Fruit fly (Drosophila melanogaster) whole organism, wandering third instar larva: ENCODE measurements around the gene feo.
A peak's percentile ranks its signal among the peaks of the same experiment; 100 is the strongest.

Source experiments
- Abd-B ChIP-seq: fragments of >200 bp; optimal IDR thresholded peaks from 2 replicates; lab custom pipeline; 2017; ENCODE audit warnings: missing biosample characterization, missing genetic modification characterization
- CG32264 ChIP-seq: fragments of 200-800 bp; sonication (Bioruptor generic); optimal IDR thresholded peaks from 2 replicates; lab custom pipeline; 2016; ENCODE audit warnings: missing biosample characterization, missing genetic modification characterization
- CG9705 ChIP-seq: fragments of 200-800 bp; sonication (Bioruptor generic); optimal IDR thresholded peaks from 2 replicates; lab custom pipeline; 2018; ENCODE audit warnings: missing biosample characterization, mild to moderate bottlenecking, missing genetic modification characterization
- CrebA ChIP-seq: fragments of 200-800 bp; sonication (Bioruptor generic); optimal IDR thresholded peaks from 2 replicates; lab custom pipeline; 2016; ENCODE audit warnings: missing biosample characterization, mild to moderate bottlenecking, missing genetic modification characterization, borderline replicate concordance
- Dfd ChIP-seq: fragments of >200 bp; optimal IDR thresholded peaks from 2 replicates; lab custom pipeline; 2017; ENCODE audit warnings: missing biosample characterization, missing genetic modification characterization
- Dif ChIP-seq: fragments of 200-275, 200-300 bp; sonication (Bioruptor generic); optimal IDR thresholded peaks from 2 replicates; lab custom pipeline; 2018; ENCODE audit warnings: missing biosample characterization, missing genetic modification characterization; ENCODE audit not compliant: partially characterized antibody
- GATAd ChIP-seq: sonication (Bioruptor generic); optimal IDR thresholded peaks from 2 replicates; lab custom pipeline; 2016; ENCODE audit warnings: missing biosample characterization, missing genetic modification characterization
- HLH106 ChIP-seq: fragments of 200-800 bp; optimal IDR thresholded peaks from 3 replicates; lab custom pipeline; 2019; ENCODE audit warnings: missing biosample characterization, mild to moderate bottlenecking, missing genetic modification characterization, moderate library complexity
- Hnf4 ChIP-seq: fragments of 200-800 bp; sonication (Bioruptor generic); optimal IDR thresholded peaks from 2 replicates; lab custom pipeline; 2016; ENCODE audit warnings: missing biosample characterization, mild to moderate bottlenecking, missing genetic modification characterization
- Hr83 ChIP-seq: fragments of 200-300 bp; sonication (Bioruptor generic); optimal IDR thresholded peaks from 2 replicates; lab custom pipeline; 2016; ENCODE audit warnings: missing biosample characterization, mild to moderate bottlenecking, missing genetic modification characterization, moderate library complexity; ENCODE audit not compliant: poor library complexity, severe bottlenecking
- Jra ChIP-seq: sonication (Bioruptor generic); optimal IDR thresholded peaks from 2 replicates; lab custom pipeline; 2016; ENCODE audit warnings: missing biosample characterization, missing genetic modification characterization
- Mio ChIP-seq: sonication (Bioruptor generic); optimal IDR thresholded peaks from 2 replicates; lab custom pipeline; 2016; ENCODE audit warnings: missing biosample characterization, missing genetic modification characterization
- Myc ChIP-seq: fragments of >200 bp; optimal IDR thresholded peaks from 2 replicates; lab custom pipeline; 2017
- N ChIP-seq: fragments of >200 bp; optimal IDR thresholded peaks from 2 replicates; lab custom pipeline; 2018; ENCODE audit warnings: missing biosample characterization, missing external identifiers, missing genetic modification characterization
- OdsH ChIP-seq: fragments of 200-800 bp; sonication (Bioruptor generic); optimal IDR thresholded peaks from 2 replicates; lab custom pipeline; 2016; ENCODE audit warnings: missing biosample characterization, mild to moderate bottlenecking, missing genetic modification characterization
- Rel ChIP-seq, 2 experiments: fragments of 200-800 bp; sonication (Bioruptor generic) in 1 of 2; optimal IDR thresholded peaks; 2 replicates in 1 of 2; 3 replicates in 1 of 2; lab custom pipeline; 2016 to 2019; ENCODE audit warnings: mild to moderate bottlenecking in 2 of 2, missing biosample characterization in 2 of 2, missing genetic modification characterization in 2 of 2, moderate library complexity in 1 of 2
- Sp1 ChIP-seq: fragments of 200-800 bp; sonication (Bioruptor generic); optimal IDR thresholded peaks from 3 replicates; lab custom pipeline; 2019; ENCODE audit warnings: missing biosample characterization, mild to moderate bottlenecking, missing genetic modification characterization, moderate library complexity
- Vsx2 ChIP-seq: fragments of 200-300, 225-300 bp; sonication (Bioruptor generic); optimal IDR thresholded peaks from 2 replicates; lab custom pipeline; 2018; ENCODE audit warnings: missing biosample characterization, missing genetic modification characterization; ENCODE audit not compliant: partially characterized antibody
- brk ChIP-seq: fragments of 200-800 bp; sonication (Bioruptor generic); optimal IDR thresholded peaks from 2 replicates; lab custom pipeline; 2016; ENCODE audit warnings: missing biosample characterization, mild to moderate bottlenecking, missing genetic modification characterization
- dl ChIP-seq, 2 experiments: fragments of 175-275, 200-275 bp in 1 of 2; fragments of 200-275 bp in 1 of 2; sonication (Bioruptor generic); optimal IDR thresholded peaks; lab custom pipeline; 2018; ENCODE audit warnings: mild to moderate bottlenecking in 2 of 2, missing biosample characterization in 2 of 2, missing genetic modification characterization in 2 of 2, moderate library complexity in 2 of 2; ENCODE audit not compliant: partially characterized antibody in 2 of 2, insufficient read depth in 1 of 2
- dmrt93B ChIP-seq: fragments of 200-800 bp; sonication (Bioruptor generic); optimal IDR thresholded peaks from 2 replicates; lab custom pipeline; 2018; ENCODE audit warnings: missing biosample characterization, mild to moderate bottlenecking, missing genetic modification characterization
- dsf ChIP-seq: sonication (Bioruptor generic); optimal IDR thresholded peaks from 2 replicates; lab custom pipeline; 2016; ENCODE audit warnings: missing biosample characterization, missing genetic modification characterization, borderline replicate concordance
- ey ChIP-seq: fragments of 200-800 bp; sonication (Bioruptor generic); optimal IDR thresholded peaks from 2 replicates; lab custom pipeline; 2016; ENCODE audit warnings: missing biosample characterization, missing genetic modification characterization
- foxo ChIP-seq, 2 experiments: fragments of 200-800 bp; sonication (Bioruptor generic); optimal IDR thresholded peaks; 2 replicates in 1 of 2; 3 replicates in 1 of 2; lab custom pipeline; 2016 to 2017; ENCODE audit warnings: missing biosample characterization in 2 of 2, missing genetic modification characterization in 2 of 2
- fru ChIP-seq: fragments of 200-800 bp; sonication (Bioruptor generic); optimal IDR thresholded peaks from 3 replicates; lab custom pipeline; 2016; ENCODE audit warnings: missing biosample characterization, mild to moderate bottlenecking, missing genetic modification characterization
- h ChIP-seq: fragments of 200-800 bp; sonication (Bioruptor generic); optimal IDR thresholded peaks from 3 replicates; lab custom pipeline; 2016; ENCODE audit warnings: missing biosample characterization, mild to moderate bottlenecking, missing genetic modification characterization
- lola ChIP-seq: fragments of >200 bp; optimal IDR thresholded peaks from 2 replicates; lab custom pipeline; 2017; ENCODE audit warnings: missing biosample characterization, missing genetic modification characterization
- pan ChIP-seq: fragments of >200 bp; optimal IDR thresholded peaks from 2 replicates; lab custom pipeline; 2017
- psq ChIP-seq: fragments of 200-800 bp; sonication (Bioruptor generic); optimal IDR thresholded peaks from 3 replicates; lab custom pipeline; 2017; ENCODE audit warnings: missing biosample characterization, mild to moderate bottlenecking, missing genetic modification characterization, moderate library complexity
- rgr ChIP-seq: fragments of 200-800 bp; sonication (Bioruptor generic); optimal IDR thresholded peaks from 3 replicates; lab custom pipeline; 2016; ENCODE audit warnings: missing biosample characterization, mild to moderate bottlenecking, missing genetic modification characterization
- sage ChIP-seq: fragments of 200-800 bp; sonication (Bioruptor generic); optimal IDR thresholded peaks from 2 replicates; lab custom pipeline; 2016; ENCODE audit warnings: missing biosample characterization, mild to moderate bottlenecking, missing genetic modification characterization
- sv ChIP-seq: fragments of 200-800 bp; sonication (Bioruptor generic); optimal IDR thresholded peaks from 3 replicates; lab custom pipeline; 2016; ENCODE audit warnings: missing biosample characterization, missing genetic modification characterization
- tai ChIP-seq: sonication (Bioruptor generic); optimal IDR thresholded peaks from 2 replicates; lab custom pipeline; 2016; ENCODE audit warnings: missing biosample characterization, missing genetic modification characterization
- usp ChIP-seq: fragments of >200 bp; optimal IDR thresholded peaks from 2 replicates; lab custom pipeline; 2017; ENCODE audit warnings: missing biosample characterization, missing genetic modification characterization
- woc ChIP-seq: sonication (Bioruptor generic); optimal IDR thresholded peaks from 2 replicates; lab custom pipeline; 2016; ENCODE audit warnings: missing biosample characterization, mild to moderate bottlenecking, missing genetic modification characterization

Gene feo

dm6 chrX:10848565-10848964, 6.1 kb downstream of the feo start, which contains the start of gene CG2202:
Gene CG2202 (plus strand): TSS chrX:10848757.
- peak; percentile 11 for TF ChIP-seq rgr (GFP tag; lab: Kevin White, UChicago)
- TF ChIP-seq Myc (lab: Kevin White, UChicago), result no peak

- no peak for TF ChIP-seq dl (GFP tag; optimal IDR thresholded peaks at IDR 0.05; lab: Kevin White, UChicago; ENCODE audit: insufficient read depth in 1 of 2, partially characterized antibody in 2 of 2)
- no peak for TF ChIP-seq woc (GFP tag; lab: Kevin White, UChicago)
- TF ChIP-seq, all 38 proteins: peak for 0
These were observed 7.2 kb downstream of the feo start for dm6 chrX:10847447-10847846.

- TF ChIP-seq brk (GFP tag; lab: Kevin White, UChicago), result no peak
- TF ChIP-seq ey (GFP tag; lab: Kevin White, UChicago), result no peak
These were observed 7.4 kb downstream of the feo start, which contains the start of gene Pgls for dm6 chrX:10847436-10847446. Gene Pgls (plus strand): TSS chrX:10847438.

dm6 chrX:10846972-10847435, 7.7 kb downstream of the feo start, which contains the start of gene sbr:
Gene sbr (minus strand): TSS chrX:10847092.
- TF ChIP-seq dmrt93B (GFP tag; lab: Kevin White, UChicago) (no peak), psq (peak; percentile 8), sv (GFP tag; lab: Kevin White, UChicago) (no peak), HLH106 (peak; percentile 57), Vsx2 (GFP tag; lab: Kevin White, UChicago) (no peak), Abd-B (no peak), Rel (GFP tag; optimal IDR thresholded peaks at IDR 0.05; lab: Kevin White, UChicago) (no peak), Rel (tag; optimal IDR thresholded peaks at IDR 0.05; lab: Kevin White, UChicago) (no peak), rgr (GFP tag; lab: Kevin White, UChicago) (peak; percentile 51), ey (GFP tag; lab: Kevin White, UChicago) (peak; percentile 11), fru (peak; percentile 28), tai (GFP tag; lab: Kevin White, UChicago) (no peak), foxo (GFP tag; optimal IDR thresholded peaks at IDR 0.05; lab: Kevin White, UChicago) (peak in 1 of 2 experiments; percentile 31), Sp1 (GFP tag; lab: Kevin White, UChicago) (peak; percentile 18), Hr83 (GFP tag; lab: Kevin White, UChicago) (no peak), Hnf4 (no peak), CrebA (GFP tag; lab: Kevin White, UChicago) (no peak), Dfd (GFP tag; lab: Kevin White, UChicago) (no peak), woc (GFP tag; lab: Kevin White, UChicago) (peak; percentile 71), OdsH (GFP tag; lab: Kevin White, UChicago) (no peak), Myc (lab: Kevin White, UChicago) (peak; percentile 76), usp (GFP tag; lab: Kevin White, UChicago) (no peak), CG9705 (GFP tag; lab: Kevin White, UChicago) (no peak), dl (GFP tag; optimal IDR thresholded peaks at IDR 0.05; lab: Kevin White, UChicago; ENCODE audit: insufficient read depth in 1 of 2, partially characterized antibody in 2 of 2) (no peak), pan (lab: Kevin White, UChicago) (no peak), sage (GFP tag; lab: Kevin White, UChicago) (no peak), N (GFP tag; lab: Kevin White, UChicago) (no peak), CG32264 (GFP tag; lab: Kevin White, UChicago) (no peak), h (GFP tag; lab: Kevin White, UChicago) (peak; percentile 53), Dif (GFP tag; lab: Kevin White, UChicago) (no peak), Mio (GFP tag; lab: Kevin White, UChicago) (no peak), GATAd (GFP tag; lab: Kevin White, UChicago) (no peak), Jra (GFP tag; lab: Kevin White, UChicago) (no peak), dsf (GFP tag; lab: Kevin White, UChicago) (no peak), lola (no peak)
